Fruit fly (Drosophila melanogaster): ENCODE data around the gene flfl.

dm6 chr3R:13722451-13722850, 38.7 kb downstream of the flfl start:
- no peak for TF ChIP-seq CG8478 (optimal IDR thresholded peaks at IDR 0.05)
- TF ChIP-seq CTCF (optimal IDR thresholded peaks at IDR 0.05), result no peak
